Worm (Caenorhabditis elegans): ENCODE data around the gene K02C4.2.

K02C4.2 gene

ce11 chrII:8028246-8028694 is 47.3 kb upstream of the K02C4.2 start (continued):
- peak; percentile 67 for TF ChIP-seq syd-9 (tag; optimal IDR thresholded peaks at IDR 0.05)
- peak; percentile 33 for TF ChIP-seq hlh-30 (tag; optimal IDR thresholded peaks at IDR 0.05; ENCODE audit: insufficient read depth)
- TF ChIP-seq ceh-18 (tag; optimal IDR thresholded peaks at IDR 0.05) = peak; percentile 90
- TF ChIP-seq rnt-1 (tag; optimal IDR thresholded peaks at IDR 0.05) = peak; percentile 87
- peak; percentile 51 for TF ChIP-seq ceh-6 (GFP tag; optimal IDR thresholded peaks at IDR 0.05)
- TF ChIP-seq nhr-232 (tag; optimal IDR thresholded peaks at IDR 0.05) = no peak
- TF ChIP-seq unc-42 (tag; optimal IDR thresholded peaks at IDR 0.05) = peak; percentile 79
- TF ChIP-seq ceh-22 (tag; optimal IDR thresholded peaks at IDR 0.05) = no peak
- TF ChIP-seq ceh-19 (GFP tag; optimal IDR thresholded peaks at IDR 0.05) = peak; percentile 82
- TF ChIP-seq Y22D7AL.16 (tag; optimal IDR thresholded peaks at IDR 0.05) = peak; percentile 34
- TF ChIP-seq pag-3 (tag; optimal IDR thresholded peaks at IDR 0.05; ENCODE audit: borderline replicate concordance) = peak; percentile 32
- TF ChIP-seq fkh-6 (tag; optimal IDR thresholded peaks at IDR 0.05) = peak; percentile 52
- TF ChIP-seq gmeb-2 (tag; optimal IDR thresholded peaks at IDR 0.05) = no peak
- peak; percentile 14 for TF ChIP-seq npax-4 (tag; optimal IDR thresholded peaks at IDR 0.05)
- no peak for TF ChIP-seq hlh-13 (GFP tag; optimal IDR thresholded peaks at IDR 0.05)
- TF ChIP-seq F13H6.1 (tag; optimal IDR thresholded peaks at IDR 0.05) = peak; percentile 83
- peak; percentile 93 for TF ChIP-seq tbx-2 (tag; optimal IDR thresholded peaks at IDR 0.05)
- no peak for TF ChIP-seq ceh-14 (tag; optimal IDR thresholded peaks at IDR 0.05)
- peak; percentile 6 for TF ChIP-seq C38D4.7 (GFP tag; optimal IDR thresholded peaks at IDR 0.05)
- no peak for TF ChIP-seq ztf-16 (tag; optimal IDR thresholded peaks at IDR 0.05)
- peak; percentile 59 for TF ChIP-seq madf-2 (tag; optimal IDR thresholded peaks at IDR 0.05)
- no peak for TF ChIP-seq pha-4 (tag; optimal IDR thresholded peaks at IDR 0.05)
- no peak for TF ChIP-seq pha-2 (tag; optimal IDR thresholded peaks at IDR 0.05)
- no peak for TF ChIP-seq tbx-7 (tag; optimal IDR thresholded peaks at IDR 0.05)
- TF ChIP-seq pros-1 (tag; optimal IDR thresholded peaks at IDR 0.05) = peak; percentile 72
- peak; percentile 74 for TF ChIP-seq hlh-6 (tag; optimal IDR thresholded peaks at IDR 0.05)
- TF ChIP-seq odd-2 (tag; optimal IDR thresholded peaks at IDR 0.05) = no peak
- TF ChIP-seq unc-55 (GFP tag; optimal IDR thresholded peaks at IDR 0.05) = peak; percentile 63
- peak; percentile 66 for TF ChIP-seq ets-4 (tag; optimal IDR thresholded peaks at IDR 0.05)
- TF ChIP-seq ref-2 (tag; optimal IDR thresholded peaks at IDR 0.05) = peak; percentile 93
- peak; percentile 60 for TF ChIP-seq C08G9.2 (tag; optimal IDR thresholded peaks at IDR 0.05)
- peak; percentile 79 for TF ChIP-seq ceh-31 (tag; optimal IDR thresholded peaks at IDR 0.05)
- TF ChIP-seq elt-2 (tag; optimal IDR thresholded peaks at IDR 0.05) = peak; percentile 62
- peak; percentile 61 for TF ChIP-seq ceh-48 (tag; optimal IDR thresholded peaks at IDR 0.05)
- TF ChIP-seq K02D7.2 (tag; optimal IDR thresholded peaks at IDR 0.05) = no peak
- no peak for TF ChIP-seq fkh-10 (GFP tag; optimal IDR thresholded peaks at IDR 0.05)
- no peak for TF ChIP-seq zip-5 (tag; optimal IDR thresholded peaks at IDR 0.05)
- TF ChIP-seq ceh-45 (GFP tag; IDR thresholded peaks at IDR 0.05) = 0 out of 2 replicates have a peak, but pooled peaks have one; percentile 23
- peak; percentile 54 for TF ChIP-seq sdc-2 (tag; optimal IDR thresholded peaks at IDR 0.05)

ce11 chrII:8028730-8029129 is 46.8 kb upstream of the K02C4.2 start:
- TF ChIP-seq madf-2 (tag; optimal IDR thresholded peaks at IDR 0.05) (no peak), npax-4 (tag; optimal IDR thresholded peaks at IDR 0.05) (no peak), odd-2 (tag; optimal IDR thresholded peaks at IDR 0.05) (no peak), ahr-1 (tag; optimal IDR thresholded peaks at IDR 0.05) (no peak), ets-4 (tag; optimal IDR thresholded peaks at IDR 0.05) (no peak), C08G9.2 (tag; optimal IDR thresholded peaks at IDR 0.05) (no peak), nhr-11 (tag; optimal IDR thresholded peaks at IDR 0.05) (no peak), ttx-3 (tag; optimal IDR thresholded peaks at IDR 0.05) (no peak), ama-1 (optimal IDR thresholded peaks at IDR 0.05) (no peak), mec-3 (tag; optimal IDR thresholded peaks at IDR 0.05; ENCODE audit: borderline replicate concordance) (no peak), F13H6.1 (tag; optimal IDR thresholded peaks at IDR 0.05) (no peak), pros-1 (tag; optimal IDR thresholded peaks at IDR 0.05) (no peak), ref-2 (tag; optimal IDR thresholded peaks at IDR 0.05) (no peak), Y22D7AL.16 (tag; optimal IDR thresholded peaks at IDR 0.05) (no peak), pax-1 (tag; optimal IDR thresholded peaks at IDR 0.05) (no peak), pat-9 (tag; optimal IDR thresholded peaks at IDR 0.05) (no peak), syd-9 (tag; optimal IDR thresholded peaks at IDR 0.05) (no peak), nhr-232 (tag; optimal IDR thresholded peaks at IDR 0.05) (no peak), ceh-31 (tag; optimal IDR thresholded peaks at IDR 0.05) (no peak)
